Worm (Caenorhabditis elegans) whole organism, L3 larva: ENCODE measurements around the gene hmit-1.3.

Experiments
- elt-3 ChIP-seq, 3 experiments: fragments of 150-350 bp in 1 of 3; sonication (generic microtip) in 2 of 3; optimal IDR thresholded peaks; 2 replicates in 2 of 3; 4 replicates in 1 of 3; lab custom pipeline; 2014 to 2017; ENCODE audit warnings: missing biosample characterization in 3 of 3, missing genetic modification characterization in 3 of 3
- eor-1 ChIP-seq, 2 experiments: fragments of 150-350 bp; optimal IDR thresholded peaks; 2 replicates each; lab custom pipeline; 2014 to 2018; ENCODE audit warnings: missing biosample characterization in 2 of 2, missing genetic modification characterization in 2 of 2
- fkh-10 ChIP-seq: sonication (generic microtip); optimal IDR thresholded peaks from 2 replicates; lab custom pipeline; 2017; ENCODE audit warnings: missing biosample characterization, missing genetic modification reagents, missing genetic modification characterization
- lin-15B ChIP-seq: fragments of 150-350 bp; optimal IDR thresholded peaks from 2 replicates; lab custom pipeline; 2014; ENCODE audit warnings: missing biosample characterization, missing genetic modification characterization
- nhr-77 ChIP-seq: fragments of 150-350 bp; optimal IDR thresholded peaks from 2 replicates; lab custom pipeline; 2014; ENCODE audit warnings: missing biosample characterization, missing genetic modification characterization
- tbx-2 ChIP-seq: sonication (generic microtip); optimal IDR thresholded peaks from 2 replicates; lab custom pipeline; 2016; ENCODE audit warnings: mild to moderate bottlenecking, missing genetic modification characterization, missing compliant biosample characterization

DNA sequence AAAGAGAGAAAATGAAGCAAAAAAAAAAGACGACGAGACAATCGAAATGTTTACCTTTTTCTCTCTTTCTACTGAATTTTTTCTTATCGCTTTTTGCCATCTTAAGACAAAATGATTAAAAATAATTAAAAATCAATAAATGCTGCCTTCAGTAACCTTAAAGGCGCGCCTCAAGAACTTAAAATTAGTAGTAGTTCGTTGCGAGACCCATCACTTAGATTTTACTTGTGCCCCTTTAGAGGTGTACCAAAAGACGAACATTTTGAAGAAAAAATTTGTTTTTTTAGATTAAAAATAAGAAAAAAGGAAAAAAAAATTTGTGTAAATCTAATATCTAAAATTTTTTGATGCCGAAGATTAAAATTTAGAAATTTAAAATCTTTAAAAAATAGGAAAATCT is 48.4 kb downstream of the hmit-1.3 start:
- TF ChIP-seq tbx-2 = no peak
- TF ChIP-seq elt-3 (tag; optimal IDR thresholded peaks at IDR 0.05; lab: Kevin White, UChicago) = no peak
- TF ChIP-seq eor-1 (tag; optimal IDR thresholded peaks at IDR 0.05; lab: Kevin White, UChicago) = no peak
- TF ChIP-seq nhr-77 = no peak
- TF ChIP-seq lin-15B (tag; lab: Kevin White, UChicago) = no peak
- TF ChIP-seq fkh-10 = no peak
